Fruit fly (Drosophila melanogaster) whole organism, embryonic: ENCODE measurements around the gene wap.
"Not testable (repeated sequence)": the region's sequence is repeated elsewhere in the genome, so short reads cannot be mapped to it uniquely, and the experiment has no call there.

Experiments
- Asciz ChIP-seq: fragments of 200-800 bp; sonication (Bioruptor generic); optimal IDR thresholded peaks from 2 replicates; lab custom pipeline; 2017; ENCODE audit warnings: missing biosample characterization, mild to moderate bottlenecking, missing genetic modification characterization, missing genetic modification reagents
- CG10565 ChIP-seq: fragments of 200-800 bp; sonication (Bioruptor generic); optimal IDR thresholded peaks from 3 replicates; lab custom pipeline; 2016; ENCODE audit warnings: missing biosample characterization, mild to moderate bottlenecking, missing genetic modification characterization
- CG10654 ChIP-seq: fragments of 200-800 bp; sonication (Bioruptor generic); optimal IDR thresholded peaks from 2 replicates; lab custom pipeline; 2016; ENCODE audit warnings: missing biosample characterization, missing genetic modification characterization
- CG15269 ChIP-seq: fragments of 200-800 bp; sonication (Bioruptor generic); optimal IDR thresholded peaks from 2 replicates; lab custom pipeline; 2018; ENCODE audit warnings: missing biosample characterization, mild to moderate bottlenecking, missing genetic modification characterization, moderate library complexity
- CG16813 ChIP-seq: fragments of 200-800 bp; sonication (Bioruptor generic); IDR thresholded peaks from 3 replicates; pipeline ENCODE4 v1.3.6; 2022; ENCODE audit warnings: missing biosample characterization, missing genetic modification characterization; ENCODE audit not compliant: partially characterized antibody
- CG18764 ChIP-seq: fragments of 200-800 bp; sonication (Bioruptor generic); optimal IDR thresholded peaks from 3 replicates; lab custom pipeline; 2016; ENCODE audit warnings: missing biosample characterization, missing genetic modification characterization
- CG2199 ChIP-seq: fragments of 200-800 bp; sonication (Bioruptor generic); IDR thresholded peaks from 3 replicates; pipeline ENCODE4 v1.3.6; 2022; ENCODE audit warnings: missing biosample characterization, missing genetic modification characterization
- CG30020 ChIP-seq: fragments of 200-800 bp; optimal IDR thresholded peaks from 2 replicates; lab custom pipeline; 2019; ENCODE audit warnings: missing biosample characterization, mild to moderate bottlenecking, missing genetic modification characterization, moderate library complexity
- CG8290 ChIP-seq, 3 experiments: fragments of 200-800 bp; sonication (Bioruptor generic); optimal IDR thresholded peaks; 2 replicates each; lab custom pipeline; 2016 to 2019; ENCODE audit warnings: missing biosample characterization in 3 of 3, missing genetic modification characterization in 3 of 3, mild to moderate bottlenecking in 2 of 3, moderate library complexity in 1 of 3
- CTCF ChIP-seq: fragments of 200-800 bp; sonication (Bioruptor generic); optimal IDR thresholded peaks from 2 replicates; lab custom pipeline; 2017; ENCODE audit warnings: missing biosample characterization, mild to moderate bottlenecking, missing genetic modification characterization, moderate library complexity
- Dfd ChIP-seq, 2 experiments: fragments of >200 bp; optimal IDR thresholded peaks; 2 replicates each; lab custom pipeline; 2017; ENCODE audit warnings: missing biosample characterization in 2 of 2, missing genetic modification characterization in 2 of 2
- Eip74EF ChIP-seq, 2 experiments: fragments of 200-800 bp in 1 of 2; fragments of >200 bp in 1 of 2; sonication (Bioruptor generic) in 1 of 2; optimal IDR thresholded peaks; 2 replicates each; lab custom pipeline; 2017 to 2019; ENCODE audit warnings: missing biosample characterization in 2 of 2, missing genetic modification characterization in 2 of 2, mild to moderate bottlenecking in 1 of 2, moderate library complexity in 1 of 2
- Hmr ChIP-seq: fragments of 200-800 bp; sonication (Bioruptor generic); optimal IDR thresholded peaks from 3 replicates; lab custom pipeline; 2017; ENCODE audit warnings: mild to moderate bottlenecking, missing biosample characterization, missing genetic modification reagents, missing genetic modification characterization
- Hr39 ChIP-seq: fragments of >200 bp; optimal IDR thresholded peaks from 2 replicates; lab custom pipeline; 2017
- Hr78 ChIP-seq, 2 experiments: fragments of 200-800 bp in 1 of 2; fragments of >200 bp in 1 of 2; sonication (Bioruptor generic) in 1 of 2; optimal IDR thresholded peaks; 2 replicates each; lab custom pipeline; 2017 to 2019; ENCODE audit warnings: missing biosample characterization in 2 of 2, missing genetic modification characterization in 2 of 2, mild to moderate bottlenecking in 1 of 2, moderate library complexity in 1 of 2
- Lhr ChIP-seq: fragments of 200-800 bp; sonication (Bioruptor generic); optimal IDR thresholded peaks from 3 replicates; lab custom pipeline; 2017; ENCODE audit warnings: mild to moderate bottlenecking, missing biosample characterization, missing genetic modification reagents, missing genetic modification characterization
- Meics ChIP-seq: fragments of 200-800 bp; sonication (Bioruptor generic); optimal IDR thresholded peaks from 2 replicates; lab custom pipeline; 2017; ENCODE audit warnings: missing biosample characterization, mild to moderate bottlenecking, missing genetic modification characterization
- Stat92E ChIP-seq, 3 experiments: fragments of >200 bp in 2 of 3; fragments of 200-800 bp in 1 of 3; sonication (Bioruptor generic) in 1 of 3; optimal IDR thresholded peaks; 2 replicates each; lab custom pipeline; 2017 to 2019; ENCODE audit warnings: missing biosample characterization in 3 of 3, missing genetic modification characterization in 3 of 3, mild to moderate bottlenecking in 1 of 3, moderate library complexity in 1 of 3
- Trl ChIP-seq, 3 experiments: fragments of >200 bp in 2 of 3; fragments of 200-800 bp in 1 of 3; sonication (Bioruptor generic) in 1 of 3; optimal IDR thresholded peaks; 2 replicates in 1 of 3; 3 replicates in 2 of 3; lab custom pipeline; 2016 to 2017; ENCODE audit warnings: missing biosample characterization in 1 of 3, missing genetic modification characterization in 1 of 3
- crp ChIP-seq, 2 experiments: fragments of 200-800 bp; sonication (Bioruptor generic); optimal IDR thresholded peaks; 2 replicates in 1 of 2; 3 replicates in 1 of 2; lab custom pipeline; 2017; ENCODE audit warnings: missing biosample characterization in 2 of 2, missing genetic modification characterization in 2 of 2, mild to moderate bottlenecking in 1 of 2, moderate library complexity in 1 of 2
- exex ChIP-seq: fragments of 200-800 bp; sonication (Bioruptor generic); optimal IDR thresholded peaks from 4 replicates; lab custom pipeline; 2018; ENCODE audit warnings: missing biosample characterization, mild to moderate bottlenecking, missing genetic modification characterization, moderate library complexity
- ftz-f1 ChIP-seq: fragments of 200-800 bp; sonication (Bioruptor generic); optimal IDR thresholded peaks from 2 replicates; lab custom pipeline; 2016; ENCODE audit warnings: missing biosample characterization, missing genetic modification characterization
- gem ChIP-seq: fragments of 200-800 bp; sonication (Bioruptor generic); optimal IDR thresholded peaks from 2 replicates; lab custom pipeline; 2019; ENCODE audit warnings: missing biosample characterization, mild to moderate bottlenecking, missing genetic modification characterization, moderate library complexity
- grau ChIP-seq: fragments of 200-800 bp; optimal IDR thresholded peaks from 3 replicates; lab custom pipeline; 2019; ENCODE audit warnings: missing biosample characterization, mild to moderate bottlenecking, missing genetic modification characterization, moderate library complexity
- h ChIP-seq: fragments of >200 bp; optimal IDR thresholded peaks from 2 replicates; lab custom pipeline; 2017
- kni ChIP-seq: fragments of 200-800 bp; sonication (Bioruptor generic); optimal IDR thresholded peaks from 3 replicates; lab custom pipeline; 2017; ENCODE audit warnings: mild to moderate bottlenecking, missing biosample characterization, missing genetic modification reagents, missing genetic modification characterization
- lola ChIP-seq, 3 experiments: fragments of >200 bp in 2 of 3; fragments of 200-800 bp in 1 of 3; sonication (Bioruptor generic) in 1 of 3; optimal IDR thresholded peaks; 2 replicates each; lab custom pipeline; 2017 to 2019; ENCODE audit warnings: missing biosample characterization in 3 of 3, missing genetic modification characterization in 3 of 3, mild to moderate bottlenecking in 1 of 3, moderate library complexity in 1 of 3
- nom ChIP-seq: fragments of 200-800 bp; sonication (Bioruptor generic); optimal IDR thresholded peaks from 2 replicates; lab custom pipeline; 2017; ENCODE audit warnings: missing biosample characterization, missing genetic modification characterization, mild to moderate bottlenecking, moderate library complexity, missing genetic modification reagents
- pan ChIP-seq, 4 experiments: fragments of >200 bp in 3 of 4; fragments of 200-800 bp in 1 of 4; sonication (Bioruptor generic) in 1 of 4; optimal IDR thresholded peaks in 3 of 4; IDR thresholded peaks in 1 of 4; 2 replicates each; pipeline versions ENCODE4 v1.3.6 to Lab custom; 2017 to 2022; ENCODE audit warnings: missing biosample characterization in 2 of 4, missing genetic modification characterization in 2 of 4, mixed read lengths in 1 of 4
- prd ChIP-seq, 3 experiments: fragments of >200 bp in 2 of 3; fragments of 200-800 bp in 1 of 3; sonication (Bioruptor generic) in 1 of 3; optimal IDR thresholded peaks in 2 of 3; IDR thresholded peaks in 1 of 3; 2 replicates in 2 of 3; 3 replicates in 1 of 3; pipeline versions ENCODE4 v1.3.6 to Lab custom; 2017 to 2022; ENCODE audit warnings: missing biosample characterization in 1 of 3, missing genetic modification characterization in 1 of 3
- tup ChIP-seq: fragments of 200-800 bp; sonication (Bioruptor generic); optimal IDR thresholded peaks from 2 replicates; lab custom pipeline; 2016; ENCODE audit warnings: missing biosample characterization, mild to moderate bottlenecking, missing genetic modification characterization, moderate library complexity
- vfl ChIP-seq: fragments of 200-800 bp; sonication (Bioruptor generic); optimal IDR thresholded peaks from 2 replicates; lab custom pipeline; 2016; ENCODE audit warnings: missing biosample characterization, missing genetic modification characterization
- yki ChIP-seq: fragments of >200 bp; optimal IDR thresholded peaks from 3 replicates; lab custom pipeline; 2018
- zen2 ChIP-seq: fragments of 200-800 bp; sonication (Bioruptor generic); IDR thresholded peaks from 3 replicates; pipeline ENCODE4 v1.3.6; 2022; ENCODE audit warnings: missing biosample characterization, missing genetic modification characterization; ENCODE audit not compliant: partially characterized antibody

wap gene

DNA sequence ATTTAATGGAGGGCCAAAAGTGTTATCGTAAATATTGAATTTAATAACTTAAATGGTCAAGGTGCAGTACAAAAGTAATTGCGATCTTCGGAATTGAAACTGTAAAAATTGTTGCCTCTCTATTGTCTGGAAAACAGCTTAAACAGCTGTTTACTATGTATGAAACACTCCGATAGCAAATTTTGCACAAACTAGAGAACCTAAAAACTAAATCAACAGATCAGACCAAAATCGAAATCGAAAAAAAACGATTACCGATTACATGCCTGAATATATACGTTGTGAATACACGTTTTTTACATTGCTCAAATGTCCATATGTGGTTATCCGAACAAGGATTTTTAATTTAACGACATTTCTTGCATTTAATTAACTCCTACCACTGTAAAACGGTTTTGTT lies 11.7 kb downstream of the wap start (continued):
- TF ChIP-seq Meics (GFP tag; lab: Kevin White, UChicago): peak; percentile 7
- no peak for TF ChIP-seq CG18764 (GFP tag; lab: Kevin White, UChicago)
- peak; percentile 26 for TF ChIP-seq gem (tag; lab: Kevin White, UChicago)
- TF ChIP-seq CG10654 (GFP tag; lab: Kevin White, UChicago): no peak
- TF ChIP-seq exex (tag; lab: Kevin White, UChicago): no peak
- peak; percentile 86 for TF ChIP-seq CG30020 (tag; lab: Kevin White, UChicago)
- no peak for TF ChIP-seq grau (tag; lab: Kevin White, UChicago)
- TF ChIP-seq zen2 (GFP tag; lab: Robert Waterston, UW): peak; percentile 37; the same call in 2 of the 3 replicates
- TF ChIP-seq crp (GFP tag; optimal IDR thresholded peaks at IDR 0.05; lab: Kevin White, UChicago): peak in 1 of 2 experiments; percentile 75
- TF ChIP-seq CG16813 (GFP tag; lab: Robert Waterston, UW): peak; percentile 28; the same call in 1 of the 3 replicates
- TF ChIP-seq Asciz (GFP tag; lab: Kevin White, UChicago): no peak
- TF ChIP-seq, all 482 proteins: peak for 32

DNA sequence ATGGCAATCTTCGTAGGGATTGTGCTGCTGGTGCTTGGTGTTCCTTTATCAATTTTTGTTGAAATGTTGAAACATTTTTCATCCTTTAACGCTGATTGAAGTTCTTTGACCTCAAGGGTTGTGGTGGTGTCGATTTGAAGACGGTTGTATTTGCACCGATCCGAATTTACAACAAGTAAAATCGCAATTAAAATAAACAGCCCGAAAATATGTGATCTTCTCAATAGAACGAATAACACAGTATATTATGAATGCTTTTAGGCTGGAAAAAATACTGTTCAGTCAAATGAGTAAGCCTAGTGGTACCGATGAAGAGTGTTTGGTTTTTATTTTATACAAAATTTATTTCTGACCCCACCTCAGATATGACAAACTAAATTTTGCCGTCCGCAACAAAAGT lies 12.2 kb downstream of the wap start:
- TF ChIP-seq CG2199: peak; percentile 88; the same call in 2 of the 3 replicates
- peak; percentile 16 for TF ChIP-seq Lhr (GFP tag; lab: Kevin White, UChicago)
- TF ChIP-seq CG8290 (GFP tag; optimal IDR thresholded peaks at IDR 0.05; lab: Kevin White, UChicago): no peak
- peak in 1 of 2 experiments; percentile 23 for TF ChIP-seq CG8290 (tag; optimal IDR thresholded peaks at IDR 0.05; lab: Kevin White, UChicago)
- peak; percentile 9 for TF ChIP-seq Hmr (GFP tag; lab: Kevin White, UChicago)
- peak; percentile 15 for TF ChIP-seq CG15269 (tag; lab: Kevin White, UChicago)
- no peak for TF ChIP-seq h (lab: Kevin White, UChicago)
- no peak for TF ChIP-seq kni (GFP tag; lab: Kevin White, UChicago)
- TF ChIP-seq nom (GFP tag; lab: Kevin White, UChicago): no peak
- peak; percentile 49 for TF ChIP-seq CTCF (GFP tag; lab: Kevin White, UChicago)

DNA sequence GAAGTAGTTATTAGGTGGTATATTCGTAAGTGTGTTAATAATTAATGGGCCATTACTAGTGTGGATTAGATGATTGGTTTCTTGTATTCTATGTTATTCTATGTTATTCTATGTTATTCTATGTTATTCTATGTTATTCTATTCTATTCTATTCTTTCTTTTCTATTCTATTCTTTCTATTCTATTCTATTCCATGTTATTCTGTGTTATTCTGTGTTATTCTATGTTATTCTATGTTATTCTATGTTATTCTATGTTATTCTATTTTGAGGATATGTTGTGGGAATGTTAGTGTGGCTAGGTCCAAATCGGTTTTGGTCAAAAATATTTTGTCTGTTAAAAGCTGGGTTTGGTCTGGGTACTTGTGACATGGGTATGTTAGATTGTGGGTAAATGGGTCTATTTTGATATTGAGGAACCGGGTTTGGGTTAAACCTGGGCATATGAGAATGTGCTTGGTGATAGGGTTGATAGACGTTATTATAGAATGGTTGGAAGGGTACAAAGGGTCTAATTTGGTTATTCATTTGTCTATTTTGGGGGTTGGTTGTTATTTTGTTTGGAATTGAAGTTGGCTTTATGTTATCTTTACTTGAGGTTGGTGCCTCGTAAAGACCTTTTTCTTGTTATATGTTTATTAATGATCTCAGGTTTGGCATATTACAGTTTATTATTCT lies 22.2 kb downstream of the wap start:
- peak; percentile 45 for TF ChIP-seq tup (GFP tag; lab: Kevin White, UChicago)
- TF ChIP-seq lola (GFP tag; optimal IDR thresholded peaks at IDR 0.05; lab: Kevin White, UChicago): peak in 2 of 3 experiments; percentile 84 to 100
- peak in 1 of 2 experiments; percentile 86 for TF ChIP-seq Hr78 (GFP tag; optimal IDR thresholded peaks at IDR 0.05; lab: Kevin White, UChicago)
- peak; percentile 99 for TF ChIP-seq Hr39
- TF ChIP-seq CG10565 (GFP tag; lab: Kevin White, UChicago): peak; percentile 96
- not testable (repeated sequence) for TF ChIP-seq pan (optimal IDR thresholded peaks at IDR 0.05; lab: Kevin White, UChicago); prd (GFP tag; IDR thresholded peaks at IDR 0.05; lab: Robert Waterston, UW); Trl (GFP tag; optimal IDR thresholded peaks at IDR 0.05; lab: Kevin White, UChicago)
- peak in 1 of 2 experiments; percentile 82 for TF ChIP-seq pan (GFP tag; optimal IDR thresholded peaks at IDR 0.05 in 1 of 2, IDR thresholded peaks at IDR 0.05 in 1 of 2)
- TF ChIP-seq prd (optimal IDR thresholded peaks at IDR 0.05; lab: Kevin White, UChicago): peak in 1 of 2 experiments; percentile 55
- peak in 1 of 2 experiments; percentile 96 for TF ChIP-seq Dfd (GFP tag; optimal IDR thresholded peaks at IDR 0.05; lab: Kevin White, UChicago)
- peak; percentile 50 for TF ChIP-seq vfl (GFP tag; lab: Kevin White, UChicago)
- peak in 1 of 2 experiments; percentile 78 for TF ChIP-seq Eip74EF (GFP tag; optimal IDR thresholded peaks at IDR 0.05; lab: Kevin White, UChicago)
- TF ChIP-seq ftz-f1 (GFP tag; lab: Kevin White, UChicago): peak; percentile 54
- peak; percentile 100 for TF ChIP-seq yki (lab: Kevin White, UChicago)
- TF ChIP-seq Stat92E (GFP tag; optimal IDR thresholded peaks at IDR 0.05; lab: Kevin White, UChicago): peak in 1 of 3 experiments; percentile 93
- TF ChIP-seq Trl (optimal IDR thresholded peaks at IDR 0.05; lab: Kevin White, UChicago): peak; percentile 59 to 92
